Worm (Caenorhabditis elegans): ENCODE data around the gene lact-2.

DNA sequence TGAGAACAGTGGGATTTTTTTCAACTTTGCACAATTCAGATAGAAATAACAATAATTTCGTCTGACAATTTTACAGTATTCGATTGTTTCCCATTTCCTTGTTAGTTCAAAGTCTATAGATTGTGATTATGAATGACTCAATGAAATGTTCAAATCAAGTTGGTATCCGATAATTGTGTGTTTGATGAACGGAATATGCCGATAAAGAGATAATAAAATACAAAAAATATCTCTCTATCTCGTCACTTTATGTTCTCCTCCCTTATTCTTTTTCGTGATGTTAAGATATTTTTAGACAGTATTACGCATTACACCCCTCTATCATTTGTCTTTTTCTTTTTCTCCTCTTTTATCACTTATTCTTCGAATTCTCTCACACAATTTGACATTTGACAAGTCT, 27.8 kb downstream of the lact-2 start, which contains the start of gene F27E5.7:
- no peak for TF ChIP-seq fos-1 (tag; optimal IDR thresholded peaks at IDR 0.05)
- no peak for TF ChIP-seq zag-1 (tag; optimal IDR thresholded peaks at IDR 0.05)
- TF ChIP-seq lin-13 (GFP tag; optimal IDR thresholded peaks at IDR 0.05): no peak
- TF ChIP-seq nhr-21 (tag; optimal IDR thresholded peaks at IDR 0.05): no peak
- no peak for TF ChIP-seq unc-62 (GFP tag; optimal IDR thresholded peaks at IDR 0.05)
- no peak for TF ChIP-seq nhr-12 (tag; optimal IDR thresholded peaks at IDR 0.05)

Data from whole organism, L2 larva.